Worm (Caenorhabditis elegans): ENCODE measurements around the gene abl-1.

abl-1 gene

ce11 chrX:10590772-10591171, 33.2 kb downstream of the abl-1 start:
- TF ChIP-seq pha-4 (tag; optimal IDR thresholded peaks at IDR 0.05) = no peak
- TF ChIP-seq drap-1 (GFP tag; optimal IDR thresholded peaks at IDR 0.05) = no peak
- TF ChIP-seq ces-1 (GFP tag; optimal IDR thresholded peaks at IDR 0.05) = no peak
- TF ChIP-seq zip-8 (tag; optimal IDR thresholded peaks at IDR 0.05) = no peak
- no peak for TF ChIP-seq snpc-4 (tag; optimal IDR thresholded peaks at IDR 0.05)
- no peak for TF ChIP-seq unc-62 (GFP tag; optimal IDR thresholded peaks at IDR 0.05)
- TF ChIP-seq bed-3 (GFP tag; optimal IDR thresholded peaks at IDR 0.05) = no peak
- TF ChIP-seq ceh-39 (tag; optimal IDR thresholded peaks at IDR 0.05) = no peak

ce11 chrX:10589465-10589864, 34.5 kb downstream of the abl-1 start, which contains the start of gene F57C7.4:
Gene F57C7.4 (minus strand): TSS chrX:10589565.
- TF ChIP-seq drap-1 (GFP tag; optimal IDR thresholded peaks at IDR 0.05) (no peak), zip-8 (tag; optimal IDR thresholded peaks at IDR 0.05) (no peak), ham-2 (GFP tag; optimal IDR thresholded peaks at IDR 0.05) (no peak), ztf-11 (tag; optimal IDR thresholded peaks at IDR 0.05) (no peak), nhr-2 (tag; optimal IDR thresholded peaks at IDR 0.05) (no peak), lin-32 (GFP tag; optimal IDR thresholded peaks at IDR 0.05) (no peak), nhr-237 (tag; optimal IDR thresholded peaks at IDR 0.05) (no peak)

DNA sequence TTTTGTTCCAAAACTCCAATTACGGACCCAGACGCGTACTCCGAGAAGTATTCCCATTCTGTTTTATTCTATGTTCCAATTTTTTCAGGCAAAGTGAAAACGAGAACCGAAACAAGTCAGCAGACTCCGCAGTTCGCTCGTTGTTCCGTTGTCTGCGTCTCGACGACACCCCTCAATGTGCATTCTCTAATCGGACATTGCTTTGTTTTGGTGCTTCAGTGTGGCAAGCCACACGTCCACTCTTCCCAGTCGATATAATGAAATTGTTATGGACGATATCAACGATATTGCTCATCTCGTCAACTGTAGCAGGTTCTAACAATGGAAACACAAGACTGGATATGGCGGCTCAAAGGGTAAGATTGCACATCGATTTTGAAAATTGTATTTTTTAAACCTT, 47.1 kb downstream of the abl-1 start, which contains the start of gene nhx-5:
Gene nhx-5, plus strand, starts transcription at position 82 of the 400 bp plus-strand sequence.
- TF ChIP-seq nhr-2 (tag; optimal IDR thresholded peaks at IDR 0.05) = no peak
- TF ChIP-seq sptf-1 (tag; optimal IDR thresholded peaks at IDR 0.05) = no peak
- TF ChIP-seq ceh-83 (GFP tag; optimal IDR thresholded peaks at IDR 0.05) = no peak
- no peak for TF ChIP-seq M03D4.4 (tag; optimal IDR thresholded peaks at IDR 0.05)
- TF ChIP-seq bed-3 (GFP tag; optimal IDR thresholded peaks at IDR 0.05) = no peak
- TF ChIP-seq ces-1 (GFP tag; optimal IDR thresholded peaks at IDR 0.05) = peak; percentile 51

- TF ChIP-seq cnd-1 (tag; optimal IDR thresholded peaks at IDR 0.05) (no peak), sptf-1 (tag; optimal IDR thresholded peaks at IDR 0.05) (no peak), elt-3 (tag; optimal IDR thresholded peaks at IDR 0.05) (peak; percentile 47), unc-39 (tag; optimal IDR thresholded peaks at IDR 0.05) (no peak), lin-13 (tag; optimal IDR thresholded peaks at IDR 0.05) (no peak), nhr-2 (tag; optimal IDR thresholded peaks at IDR 0.05) (no peak), ces-1 (GFP tag; optimal IDR thresholded peaks at IDR 0.05) (peak; percentile 19), ceh-83 (GFP tag; optimal IDR thresholded peaks at IDR 0.05) (no peak), ztf-11 (tag; optimal IDR thresholded peaks at IDR 0.05) (no peak), mep-1 (tag; optimal IDR thresholded peaks at IDR 0.05) (peak; percentile 21), unc-62 (GFP tag; optimal IDR thresholded peaks at IDR 0.05) (peak; percentile 2), snpc-4 (tag; optimal IDR thresholded peaks at IDR 0.05) (no peak), pha-4 (tag; optimal IDR thresholded peaks at IDR 0.05) (peak; percentile 64), nhr-237 (tag; optimal IDR thresholded peaks at IDR 0.05) (peak; percentile 82), sem-2 (GFP tag; optimal IDR thresholded peaks at IDR 0.05) (no peak), bed-3 (GFP tag; optimal IDR thresholded peaks at IDR 0.05) (no peak)
These were observed 47.6 kb downstream of the abl-1 start for ce11 chrX:10576410-10576809.

ce11 chrX:10569185-10569584, 54.8 kb downstream of the abl-1 start, which contains the start of gene bet-2:
Gene bet-2 (plus strand): TSS chrX:10569273.
- TF ChIP-seq unc-120 (tag; optimal IDR thresholded peaks at IDR 0.05; ENCODE audit: poor library complexity, severe bottlenecking) (no peak), cnd-1 (tag; optimal IDR thresholded peaks at IDR 0.05) (no peak), ham-2 (GFP tag; optimal IDR thresholded peaks at IDR 0.05) (no peak), ceh-83 (GFP tag; optimal IDR thresholded peaks at IDR 0.05) (no peak), unc-62 (GFP tag; optimal IDR thresholded peaks at IDR 0.05) (no peak), mep-1 (tag; optimal IDR thresholded peaks at IDR 0.05) (no peak), M03D4.4 (tag; optimal IDR thresholded peaks at IDR 0.05) (no peak), bed-3 (GFP tag; optimal IDR thresholded peaks at IDR 0.05) (no peak), pha-4 (tag; optimal IDR thresholded peaks at IDR 0.05) (no peak), nhr-76 (tag; optimal IDR thresholded peaks at IDR 0.05) (no peak), mls-2 (tag; optimal IDR thresholded peaks at IDR 0.05) (no peak)

ce11 chrX:10568385-10569149, 55.4 kb downstream of the abl-1 start:
- peak; percentile 54 for TF ChIP-seq lsy-2 (tag; optimal IDR thresholded peaks at IDR 0.05)
- TF ChIP-seq elt-3 (tag; optimal IDR thresholded peaks at IDR 0.05) = no peak
- TF ChIP-seq nhr-2 (tag; optimal IDR thresholded peaks at IDR 0.05) = peak; percentile 77
- TF ChIP-seq mls-2 (tag; optimal IDR thresholded peaks at IDR 0.05) = peak; percentile 86
- TF ChIP-seq sptf-1 (tag; optimal IDR thresholded peaks at IDR 0.05) = peak; percentile 79
- no peak for TF ChIP-seq bed-3 (GFP tag; optimal IDR thresholded peaks at IDR 0.05)
- peak; percentile 77 for TF ChIP-seq M03D4.4 (tag; optimal IDR thresholded peaks at IDR 0.05)
- peak; percentile 70 for TF ChIP-seq cnd-1 (tag; optimal IDR thresholded peaks at IDR 0.05)
- TF ChIP-seq sem-2 (GFP tag; optimal IDR thresholded peaks at IDR 0.05) = peak; percentile 25
- TF ChIP-seq drap-1 (GFP tag; optimal IDR thresholded peaks at IDR 0.05) = peak; percentile 66
- peak; percentile 90 for TF ChIP-seq nhr-237 (tag; optimal IDR thresholded peaks at IDR 0.05)
- TF ChIP-seq pha-4 (tag; optimal IDR thresholded peaks at IDR 0.05) = peak; percentile 70
- peak; percentile 78 for TF ChIP-seq ceh-39 (tag; optimal IDR thresholded peaks at IDR 0.05)
- peak; percentile 54 for TF ChIP-seq unc-62 (GFP tag; optimal IDR thresholded peaks at IDR 0.05)
- peak; percentile 93 for TF ChIP-seq ces-1 (GFP tag; optimal IDR thresholded peaks at IDR 0.05)
- TF ChIP-seq lin-13 (tag; optimal IDR thresholded peaks at IDR 0.05) = peak; percentile 65
- no peak for TF ChIP-seq nhr-28 (tag; optimal IDR thresholded peaks at IDR 0.05)
- peak; percentile 9 for TF ChIP-seq elt-1 (tag; optimal IDR thresholded peaks at IDR 0.05; ENCODE audit: borderline replicate concordance, insufficient read depth)
- TF ChIP-seq unc-120 (tag; optimal IDR thresholded peaks at IDR 0.05; ENCODE audit: poor library complexity, severe bottlenecking) = peak; percentile 93
- TF ChIP-seq ceh-83 (GFP tag; optimal IDR thresholded peaks at IDR 0.05) = peak; percentile 61
- peak; percentile 80 for TF ChIP-seq hlh-1 (tag; optimal IDR thresholded peaks at IDR 0.05)
- TF ChIP-seq unc-39 (tag; optimal IDR thresholded peaks at IDR 0.05) = peak; percentile 30
- no peak for TF ChIP-seq nhr-12 (tag; optimal IDR thresholded peaks at IDR 0.05)
- peak; percentile 78 for TF ChIP-seq ztf-11 (tag; optimal IDR thresholded peaks at IDR 0.05)
- TF ChIP-seq flh-1 (GFP tag; optimal IDR thresholded peaks at IDR 0.05) = peak; percentile 31
- peak; percentile 95 for TF ChIP-seq mep-1 (tag; optimal IDR thresholded peaks at IDR 0.05)
- TF ChIP-seq blmp-1 (tag; optimal IDR thresholded peaks at IDR 0.05) = peak; percentile 33
- TF ChIP-seq nhr-76 (tag; optimal IDR thresholded peaks at IDR 0.05) = peak; percentile 46
- TF ChIP-seq lin-32 (GFP tag; optimal IDR thresholded peaks at IDR 0.05) = peak; percentile 25
